Worm (Caenorhabditis elegans): ENCODE results near the gene C28A5.1.

- TF ChIP-seq C06A6.2 (GFP tag; conservative IDR thresholded peaks at IDR 0.05) (no peak), F33H1.4 (GFP tag; IDR thresholded peaks at IDR 0.05) (no peak), ztf-22 (GFP tag; optimal IDR thresholded peaks at IDR 0.05) (no peak)
These were observed 21.0 kb downstream of the C28A5.1 start, which contains the start of gene mpc-1 for ce11 chrIII:4413099-4413498.
